Fruit fly (Drosophila melanogaster) whole organism, embryonic: ENCODE measurements around the gene CG44836.

Source experiments
- CG10366 ChIP-seq: fragments of 200-800 bp; sonication (Bioruptor generic); IDR thresholded peaks from 2 replicates; pipeline ENCODE4 v1.3.6; 2022; ENCODE audit warnings: missing biosample characterization, missing genetic modification characterization
- CG10543 ChIP-seq: fragments of 200-800 bp; sonication (Bioruptor generic); optimal IDR thresholded peaks from 3 replicates; lab custom pipeline; 2017; ENCODE audit warnings: missing biosample characterization, mild to moderate bottlenecking, missing genetic modification characterization, moderate library complexity
- CG12219 ChIP-seq: fragments of 200-800 bp; sonication (Bioruptor generic); optimal IDR thresholded peaks from 3 replicates; lab custom pipeline; 2018; ENCODE audit warnings: missing biosample characterization, mild to moderate bottlenecking, missing genetic modification characterization
- CG13894 ChIP-seq: fragments of 200-800 bp; sonication (Bioruptor generic); optimal IDR thresholded peaks from 3 replicates; lab custom pipeline; 2018; ENCODE audit warnings: missing biosample characterization, mild to moderate bottlenecking, missing genetic modification characterization, moderate library complexity
- CG14667 ChIP-seq: fragments of 200-800 bp; sonication (Bioruptor generic); IDR thresholded peaks from 2 replicates; pipeline ENCODE4 v1.3.6; 2022; ENCODE audit warnings: missing biosample characterization, missing genetic modification characterization
- CG17328 ChIP-seq: fragments of 200-800 bp; sonication (Bioruptor generic); IDR thresholded peaks from 2 replicates; pipeline ENCODE4 v1.3.6; 2022; ENCODE audit warnings: missing biosample characterization, missing genetic modification characterization
- CG17829 ChIP-seq: fragments of 200-800 bp; optimal IDR thresholded peaks from 2 replicates; lab custom pipeline; 2019; ENCODE audit warnings: missing biosample characterization, mild to moderate bottlenecking, missing genetic modification characterization, moderate library complexity
- CG2120 ChIP-seq: fragments of 200-800 bp; sonication (Bioruptor generic); optimal IDR thresholded peaks from 3 replicates; lab custom pipeline; 2016; ENCODE audit warnings: missing biosample characterization, missing genetic modification characterization
- CG2678 ChIP-seq: fragments of 200-800 bp; sonication (Bioruptor generic); optimal IDR thresholded peaks from 3 replicates; lab custom pipeline; 2019; ENCODE audit warnings: missing biosample characterization, mild to moderate bottlenecking, missing genetic modification characterization, moderate library complexity
- CG2712 ChIP-seq: fragments of 200-800 bp; optimal IDR thresholded peaks from 3 replicates; lab custom pipeline; 2019; ENCODE audit warnings: missing biosample characterization, mild to moderate bottlenecking, missing genetic modification characterization, moderate library complexity
- CG4328 ChIP-seq: fragments of 200-800 bp; sonication (Bioruptor generic); optimal IDR thresholded peaks from 3 replicates; lab custom pipeline; 2017; ENCODE audit warnings: missing biosample characterization, missing genetic modification reagents, missing genetic modification characterization
- CG6272 ChIP-seq: fragments of 200-800 bp; sonication (Bioruptor generic); IDR thresholded peaks from 2 replicates; pipeline ENCODE4 v1.3.6; 2022; ENCODE audit warnings: missing biosample characterization, missing genetic modification characterization
- CG6854 ChIP-seq: fragments of 200-800 bp; sonication (Bioruptor generic); optimal IDR thresholded peaks from 3 replicates; lab custom pipeline; 2017; ENCODE audit warnings: missing biosample characterization, mild to moderate bottlenecking, missing genetic modification characterization
- CG8290 ChIP-seq, 3 experiments: fragments of 200-800 bp; sonication (Bioruptor generic); optimal IDR thresholded peaks; 2 replicates each; lab custom pipeline; 2016 to 2019; ENCODE audit warnings: missing biosample characterization in 3 of 3, missing genetic modification characterization in 3 of 3, mild to moderate bottlenecking in 2 of 3, moderate library complexity in 1 of 3
- CG9609 ChIP-seq: fragments of 200-800 bp; sonication (Bioruptor generic); optimal IDR thresholded peaks from 3 replicates; lab custom pipeline; 2016; ENCODE audit warnings: missing biosample characterization, missing genetic modification characterization
- CG9727 ChIP-seq: fragments of 200-800 bp; sonication (Bioruptor generic); optimal IDR thresholded peaks from 3 replicates; lab custom pipeline; 2017; ENCODE audit warnings: missing biosample characterization, mild to moderate bottlenecking, missing genetic modification characterization
- CG9797 ChIP-seq: fragments of 200-800 bp; sonication (Bioruptor generic); optimal IDR thresholded peaks from 3 replicates; lab custom pipeline; 2018; ENCODE audit warnings: missing biosample characterization, mild to moderate bottlenecking, missing genetic modification characterization
- CG9817 ChIP-seq: fragments of 200-800 bp; sonication (Bioruptor generic); optimal IDR thresholded peaks from 2 replicates; lab custom pipeline; 2018; ENCODE audit warnings: missing biosample characterization, mild to moderate bottlenecking, missing genetic modification characterization, moderate library complexity
- Deaf1 ChIP-seq: fragments of 200-800 bp; optimal IDR thresholded peaks from 3 replicates; lab custom pipeline; 2019; ENCODE audit warnings: missing biosample characterization, mild to moderate bottlenecking, missing genetic modification characterization, moderate library complexity
- Doc3 ChIP-seq: fragments of 200-800 bp; sonication (Bioruptor generic); IDR thresholded peaks from 3 replicates; pipeline ENCODE4 v1.3.6; 2022; ENCODE audit warnings: missing biosample characterization, missing genetic modification characterization; ENCODE audit not compliant: partially characterized antibody
- Dp ChIP-seq: fragments of 200-800 bp; sonication (Bioruptor generic); optimal IDR thresholded peaks from 2 replicates; lab custom pipeline; 2018; ENCODE audit warnings: missing biosample characterization, mild to moderate bottlenecking, missing genetic modification characterization, moderate library complexity
- Ets65A ChIP-seq: fragments of 200-800 bp; sonication (Bioruptor generic); peaks from one replicate; lab custom pipeline; 2016; ENCODE audit warnings: missing biosample characterization, missing genetic modification characterization
- H2.0 ChIP-seq: fragments of 200-800 bp; sonication (Bioruptor generic); IDR thresholded peaks from 2 replicates; pipeline ENCODE4 v1.3.6; 2022; ENCODE audit warnings: missing biosample characterization, missing genetic modification characterization
- Hey ChIP-seq: fragments of 200-800 bp; sonication (Bioruptor generic); optimal IDR thresholded peaks from 3 replicates; lab custom pipeline; 2018; ENCODE audit warnings: missing biosample characterization, mild to moderate bottlenecking, missing genetic modification characterization
- Hr3 ChIP-seq: fragments of 200-800 bp; sonication (Bioruptor generic); optimal IDR thresholded peaks from 3 replicates; lab custom pipeline; 2016; ENCODE audit warnings: missing biosample characterization, missing genetic modification characterization
- Kr ChIP-seq: fragments of 200-800 bp; sonication (Bioruptor generic); optimal IDR thresholded peaks from 2 replicates; lab custom pipeline; 2017; ENCODE audit warnings: missing biosample characterization, mild to moderate bottlenecking, missing genetic modification characterization
- Nf-YB ChIP-seq: fragments of 200-800 bp; sonication (Bioruptor generic); optimal IDR thresholded peaks from 3 replicates; lab custom pipeline; 2019; ENCODE audit warnings: missing biosample characterization, mild to moderate bottlenecking, missing genetic modification characterization, moderate library complexity
- Nf-YC ChIP-seq: fragments of 200-800 bp; optimal IDR thresholded peaks from 3 replicates; lab custom pipeline; 2019; ENCODE audit warnings: missing biosample characterization, mild to moderate bottlenecking, missing genetic modification characterization, moderate library complexity
- Optix ChIP-seq: fragments of 200-800 bp; sonication (Bioruptor generic); IDR thresholded peaks from 3 replicates; pipeline ENCODE4 v1.3.6; 2022; ENCODE audit warnings: missing biosample characterization, missing genetic modification characterization
- YL-1 ChIP-seq: fragments of 200-800 bp; sonication (Bioruptor generic); optimal IDR thresholded peaks from 3 replicates; lab custom pipeline; 2017; ENCODE audit warnings: missing biosample characterization, mild to moderate bottlenecking, missing genetic modification characterization
- al ChIP-seq: fragments of 200-800 bp; sonication (Bioruptor generic); IDR thresholded peaks from 2 replicates; pipeline ENCODE4 v1.3.6; 2022; ENCODE audit warnings: missing biosample characterization, missing genetic modification characterization
- amos ChIP-seq: fragments of 200-800 bp; sonication (Bioruptor generic); IDR thresholded peaks from 2 replicates; pipeline ENCODE4 v1.3.6; 2022; ENCODE audit warnings: missing biosample characterization, missing genetic modification characterization; ENCODE audit not compliant: partially characterized antibody
- chinmo ChIP-seq: fragments of 200-800 bp; sonication (Bioruptor generic); IDR thresholded peaks from 4 replicates; pipeline ENCODE4 v1.3.6; 2022; ENCODE audit warnings: missing biosample characterization, missing genetic modification characterization; ENCODE audit not compliant: partially characterized antibody
- fd96Cb ChIP-seq: fragments of 200-800 bp; sonication (Bioruptor generic); optimal IDR thresholded peaks from 2 replicates; lab custom pipeline; 2018; ENCODE audit warnings: missing biosample characterization, mild to moderate bottlenecking, missing genetic modification characterization, moderate library complexity
- gcm ChIP-seq: fragments of 200-800 bp; sonication (Bioruptor generic); optimal IDR thresholded peaks from 2 replicates; lab custom pipeline; 2019; ENCODE audit warnings: missing biosample characterization, mild to moderate bottlenecking, missing genetic modification characterization, moderate library complexity
- inv ChIP-seq: fragments of 200-800 bp; sonication (Bioruptor generic); IDR thresholded peaks from 2 replicates; pipeline ENCODE4 v1.3.6; 2022; ENCODE audit warnings: missing biosample characterization, missing genetic modification characterization; ENCODE audit not compliant: partially characterized antibody
- p53 ChIP-seq: fragments of 200-800 bp; sonication (Bioruptor generic); optimal IDR thresholded peaks from 2 replicates; lab custom pipeline; 2016; ENCODE audit warnings: missing biosample characterization, missing genetic modification characterization
- prd ChIP-seq, 3 experiments: fragments of >200 bp in 2 of 3; fragments of 200-800 bp in 1 of 3; sonication (Bioruptor generic) in 1 of 3; optimal IDR thresholded peaks in 2 of 3; IDR thresholded peaks in 1 of 3; 2 replicates in 2 of 3; 3 replicates in 1 of 3; pipeline versions ENCODE4 v1.3.6 to Lab custom; 2017 to 2022; ENCODE audit warnings: missing biosample characterization in 1 of 3, missing genetic modification characterization in 1 of 3
- rib ChIP-seq: fragments of 200-800 bp; sonication (Bioruptor generic); IDR thresholded peaks from 2 replicates; pipeline ENCODE4 v1.3.6; 2022; ENCODE audit warnings: missing biosample characterization, missing genetic modification characterization
- sd ChIP-seq: fragments of 200-800 bp; sonication (Bioruptor generic); optimal IDR thresholded peaks from 3 replicates; lab custom pipeline; 2018; ENCODE audit warnings: missing biosample characterization, mild to moderate bottlenecking, missing genetic modification characterization, moderate library complexity
- seq ChIP-seq: fragments of 200-800 bp; sonication (Bioruptor generic); IDR thresholded peaks from 2 replicates; pipeline ENCODE4 v1.3.6; 2022; ENCODE audit warnings: missing biosample characterization, missing genetic modification characterization
- so ChIP-seq: fragments of 200-800 bp; sonication (Bioruptor generic); IDR thresholded peaks from 3 replicates; pipeline ENCODE4 v1.3.6; 2022; ENCODE audit warnings: missing biosample characterization, missing genetic modification characterization
- sqz ChIP-seq: fragments of 200-800 bp; sonication (Bioruptor generic); optimal IDR thresholded peaks from 3 replicates; lab custom pipeline; 2018; ENCODE audit warnings: missing biosample characterization, mild to moderate bottlenecking, missing genetic modification characterization
- stwl ChIP-seq: fragments of 200-800 bp; sonication (Bioruptor generic); optimal IDR thresholded peaks from 3 replicates; lab custom pipeline; 2018; ENCODE audit warnings: missing biosample characterization, mild to moderate bottlenecking, missing genetic modification characterization, moderate library complexity
- tx ChIP-seq: fragments of 200-800 bp; sonication (Bioruptor generic); optimal IDR thresholded peaks from 2 replicates; lab custom pipeline; 2016; ENCODE audit warnings: missing biosample characterization, missing genetic modification characterization
- yki ChIP-seq: fragments of >200 bp; optimal IDR thresholded peaks from 3 replicates; lab custom pipeline; 2018
- zen2 ChIP-seq: fragments of 200-800 bp; sonication (Bioruptor generic); IDR thresholded peaks from 3 replicates; pipeline ENCODE4 v1.3.6; 2022; ENCODE audit warnings: missing biosample characterization, missing genetic modification characterization; ENCODE audit not compliant: partially characterized antibody
- zfh2 ChIP-seq: fragments of 200-800 bp; sonication (Bioruptor generic); optimal IDR thresholded peaks from 2 replicates; lab custom pipeline; 2016; ENCODE audit warnings: missing biosample characterization, missing genetic modification characterization

The CG44836 gene

DNA sequence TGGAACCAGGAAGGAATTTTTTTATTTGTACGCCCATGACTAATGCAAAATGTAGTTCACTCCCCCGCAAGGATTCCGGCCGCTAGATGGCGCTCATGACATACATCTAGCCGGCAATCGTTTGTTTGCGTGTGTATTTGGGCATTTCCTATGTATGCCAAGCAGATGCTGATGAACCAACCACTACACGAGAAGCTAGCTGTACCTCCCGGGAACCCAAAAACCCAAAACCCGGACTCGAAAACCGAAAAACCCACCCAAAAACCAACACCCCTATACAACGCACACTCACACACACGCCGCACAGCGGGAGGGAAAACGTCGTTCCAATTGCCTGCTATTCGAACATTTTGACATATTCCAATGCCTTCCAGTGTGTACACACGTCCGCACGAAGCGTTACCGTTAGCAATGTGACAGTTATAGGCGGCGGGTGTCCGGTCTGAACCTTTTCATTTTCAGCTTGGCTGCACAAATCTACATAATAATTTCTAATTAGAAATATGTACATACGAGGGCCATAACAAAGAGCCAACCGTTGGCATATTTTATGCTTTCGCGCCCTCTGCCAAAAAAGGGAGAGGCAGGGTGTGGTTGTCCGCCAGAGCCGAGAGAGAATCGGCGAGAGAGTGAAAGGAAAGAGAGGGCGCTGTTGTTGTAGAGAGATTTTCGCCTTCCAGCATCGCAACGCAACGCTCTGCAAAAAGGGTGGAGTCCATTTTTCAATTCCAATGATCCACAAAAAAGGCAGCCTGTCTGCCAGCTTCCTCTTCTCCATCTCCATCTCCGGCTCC lies 7.9 kb upstream of the CG44836 start (continued):
- TF ChIP-seq inv (GFP tag; lab: Robert Waterston, UW) (no peak), tx (GFP tag; lab: Kevin White, UChicago) (no peak), yki (lab: Kevin White, UChicago) (peak; percentile 60), prd (optimal IDR thresholded peaks at IDR 0.05; lab: Kevin White, UChicago) (no peak), prd (GFP tag; IDR thresholded peaks at IDR 0.05; lab: Robert Waterston, UW) (peak; percentile 8; the same call in 1 of the 3 replicates), CG6272 (GFP tag; lab: Robert Waterston, UW) (no peak), Hr3 (GFP tag; lab: Kevin White, UChicago) (no peak), CG2120 (GFP tag; lab: Kevin White, UChicago) (no peak), CG17829 (tag; lab: Kevin White, UChicago) (no peak), zen2 (0 out of 3 replicates have a peak, but pooled peaks have one; percentile 33), CG13894 (tag; lab: Kevin White, UChicago) (peak; percentile 93), H2.0 (no peak), sqz (GFP tag; lab: Kevin White, UChicago) (peak; percentile 37), Optix (GFP tag; lab: Robert Waterston, UW) (no peak), CG17328 (GFP tag; lab: Robert Waterston, UW) (0 out of 2 replicates have a peak, but pooled peaks have one; percentile 11), CG2678 (tag; lab: Kevin White, UChicago) (no peak), gcm (GFP tag; lab: Kevin White, UChicago) (peak; percentile 34), CG9797 (GFP tag; lab: Kevin White, UChicago) (no peak), CG14667 (GFP tag; lab: Robert Waterston, UW) (no peak), Deaf1 (peak; percentile 47), p53 (GFP tag; lab: Kevin White, UChicago) (no peak), Dp (GFP tag; lab: Kevin White, UChicago) (no peak), CG10366 (GFP tag; lab: Robert Waterston, UW) (no peak), chinmo (GFP tag; lab: Robert Waterston, UW) (peak; percentile 56; the same call in 1 of the 4 replicates), Doc3 (GFP tag; lab: Robert Waterston, UW) (no peak), Kr (GFP tag; lab: Kevin White, UChicago) (peak; percentile 1), rib (GFP tag; lab: Robert Waterston, UW) (peak; percentile 51; the same call in 1 of the 2 replicates), Hey (tag; lab: Kevin White, UChicago) (peak; percentile 68), seq (GFP tag; lab: Robert Waterston, UW) (peak; percentile 49; the same call in 1 of the 2 replicates), CG8290 (GFP tag; optimal IDR thresholded peaks at IDR 0.05; lab: Kevin White, UChicago) (peak; percentile 76), CG8290 (tag; optimal IDR thresholded peaks at IDR 0.05; lab: Kevin White, UChicago) (peak in 1 of 2 experiments; percentile 18), CG9727 (GFP tag; lab: Kevin White, UChicago) (peak; percentile 18), CG6854 (GFP tag; lab: Kevin White, UChicago) (no peak), stwl (tag; lab: Kevin White, UChicago) (peak; percentile 98), CG12219 (GFP tag; lab: Kevin White, UChicago) (peak; percentile 1), al (GFP tag; lab: Robert Waterston, UW) (no peak), so (GFP tag; lab: Robert Waterston, UW) (no peak), Ets65A (GFP tag; lab: Kevin White, UChicago) (peak; percentile 18), sd (tag; lab: Kevin White, UChicago) (peak; percentile 36), Nf-YC (peak; percentile 5), CG10543 (GFP tag; lab: Kevin White, UChicago) (peak; percentile 25), fd96Cb (tag; lab: Kevin White, UChicago) (no peak), zfh2 (no peak), CG9817 (tag; lab: Kevin White, UChicago) (no peak), YL-1 (peak; percentile 31), CG4328 (GFP tag; lab: Kevin White, UChicago) (peak; percentile 13), CG9609 (GFP tag; lab: Kevin White, UChicago) (no peak), CG2712 (tag; lab: Kevin White, UChicago) (no peak), Nf-YB (GFP tag; lab: Kevin White, UChicago) (no peak), amos (0 out of 2 replicates have a peak, but pooled peaks have one; percentile 17)
